Fruit fly (Drosophila melanogaster): ENCODE results near the gene CecC.

The CecC gene

dm6 chr3R:30195606-30196049, 20.7 kb upstream of the CecC start (continued):
- TF ChIP-seq CG14965 (GFP tag; optimal IDR thresholded peaks at IDR 0.05; ENCODE audit: borderline replicate concordance) (no peak), crol (GFP tag; IDR thresholded peaks at IDR 0.05) (no peak), CG12219 (GFP tag; optimal IDR thresholded peaks at IDR 0.05) (peak; percentile 17), Tbp (GFP tag; optimal IDR thresholded peaks at IDR 0.05) (no peak), CG10147 (GFP tag; optimal IDR thresholded peaks at IDR 0.05) (peak; percentile 41), insv (GFP tag; optimal IDR thresholded peaks at IDR 0.05) (no peak), CG2712 (tag; optimal IDR thresholded peaks at IDR 0.05) (peak; percentile 25), dpn (GFP tag; optimal IDR thresholded peaks at IDR 0.05) (peak in 1 of 2 experiments; percentile 63), CG12659 (GFP tag; optimal IDR thresholded peaks at IDR 0.05) (peak; percentile 47), jing (GFP tag; optimal IDR thresholded peaks at IDR 0.05) (no peak), CG8478 (optimal IDR thresholded peaks at IDR 0.05) (no peak), Meics (GFP tag; optimal IDR thresholded peaks at IDR 0.05) (peak; percentile 62), CG9609 (GFP tag; optimal IDR thresholded peaks at IDR 0.05) (peak; percentile 13), nerfin-1 (tag; optimal IDR thresholded peaks at IDR 0.05) (peak; percentile 12), CG7556 (GFP tag; optimal IDR thresholded peaks at IDR 0.05) (no peak), CTCF (GFP tag; optimal IDR thresholded peaks at IDR 0.05) (peak; percentile 78), CG4617 (GFP tag; optimal IDR thresholded peaks at IDR 0.05; ENCODE audit: borderline replicate concordance) (no peak), Med (GFP tag) (peak; percentile 86), CG4707 (GFP tag; optimal IDR thresholded peaks at IDR 0.05) (no peak), CG1233 (GFP tag; optimal IDR thresholded peaks at IDR 0.05) (no peak), stc (GFP tag; IDR thresholded peaks at IDR 0.05) (peak; percentile 39), Bgb (GFP tag; IDR thresholded peaks at IDR 0.05; ENCODE audit: partially characterized antibody) (peak; percentile 35; the same call in 1 of the 2 replicates), CG8359 (GFP tag; optimal IDR thresholded peaks at IDR 0.05; ENCODE audit: borderline replicate concordance) (no peak), CG6272 (GFP tag; IDR thresholded peaks at IDR 0.05) (0 out of 2 replicates have a peak, but pooled peaks have one; percentile 16), pum (GFP tag; optimal IDR thresholded peaks at IDR 0.05) (no peak), ham (GFP tag; IDR thresholded peaks at IDR 0.05) (no peak), CG5953 (GFP tag; IDR thresholded peaks at IDR 0.05) (no peak), Hr51 (GFP tag; optimal IDR thresholded peaks at IDR 0.05) (peak; percentile 21 to 32), E2f1 (GFP tag; IDR thresholded peaks at IDR 0.05) (peak; percentile 55), ttk (GFP tag; IDR thresholded peaks at IDR 0.05) (0 out of 2 replicates have a peak, but pooled peaks have one; percentile 20), ssp (GFP tag; IDR thresholded peaks at IDR 0.05) (no peak), gcm (GFP tag; optimal IDR thresholded peaks at IDR 0.05) (no peak), Sry-β (GFP tag; optimal IDR thresholded peaks at IDR 0.05) (no peak), CG7839 (tag; optimal IDR thresholded peaks at IDR 0.05) (peak; percentile 35), E2f2 (GFP tag; IDR thresholded peaks at IDR 0.05) (peak; percentile 40; the same call in 1 of the 2 replicates), CG13424 (tag; optimal IDR thresholded peaks at IDR 0.05) (peak; percentile 53), mld (GFP tag; IDR thresholded peaks at IDR 0.05; ENCODE audit: partially characterized antibody) (no peak), Sox100B (GFP tag; optimal IDR thresholded peaks at IDR 0.05) (no peak), CG13296 (GFP tag; optimal IDR thresholded peaks at IDR 0.05) (peak; percentile 54), CG18599 (GFP tag; optimal IDR thresholded peaks at IDR 0.05) (peak; percentile 73), CG17568 (GFP tag; optimal IDR thresholded peaks at IDR 0.05) (no peak), CG3163 (GFP tag; optimal IDR thresholded peaks at IDR 0.05) (peak; percentile 20), HLH3B (GFP tag; IDR thresholded peaks at IDR 0.05) (no peak), Optix (GFP tag; IDR thresholded peaks at IDR 0.05) (no peak), CG31441 (GFP tag; IDR thresholded peaks at IDR 0.05) (no peak), CG11093 (GFP tag; IDR thresholded peaks at IDR 0.05) (0 out of 3 replicates have a peak, but pooled peaks have one; percentile 28), CG9727 (GFP tag; optimal IDR thresholded peaks at IDR 0.05) (no peak), wek (GFP tag; optimal IDR thresholded peaks at IDR 0.05) (no peak), Hr3 (GFP tag; optimal IDR thresholded peaks at IDR 0.05) (no peak), CG12769 (tag; optimal IDR thresholded peaks at IDR 0.05) (peak; percentile 65), CG6683 (GFP tag; optimal IDR thresholded peaks at IDR 0.05) (peak; percentile 10)

Measured in whole organism, embryonic.